Worm (Caenorhabditis elegans) whole organism, L1 larva: Measurements from ENCODE around the gene C45B11.5.

ENCODE experiments used
- Y116A8C.19 ChIP-seq: sonication (generic microtip); optimal IDR thresholded peaks from 2 replicates; lab custom pipeline; 2016; ENCODE audit warnings: missing compliant biosample characterization, missing genetic modification characterization, borderline replicate concordance
- nhr-90 ChIP-seq: sonication (generic microtip); optimal IDR thresholded peaks from 2 replicates; lab custom pipeline; 2016; ENCODE audit warnings: mild to moderate bottlenecking, missing genetic modification characterization, missing compliant biosample characterization; ENCODE audit not compliant: poor library complexity
- unc-62 ChIP-seq: fragments of 150-350 bp; optimal IDR thresholded peaks from 2 replicates; lab custom pipeline; 2014; ENCODE audit warnings: missing biosample characterization, missing genetic modification reagents, missing genetic modification characterization

DNA sequence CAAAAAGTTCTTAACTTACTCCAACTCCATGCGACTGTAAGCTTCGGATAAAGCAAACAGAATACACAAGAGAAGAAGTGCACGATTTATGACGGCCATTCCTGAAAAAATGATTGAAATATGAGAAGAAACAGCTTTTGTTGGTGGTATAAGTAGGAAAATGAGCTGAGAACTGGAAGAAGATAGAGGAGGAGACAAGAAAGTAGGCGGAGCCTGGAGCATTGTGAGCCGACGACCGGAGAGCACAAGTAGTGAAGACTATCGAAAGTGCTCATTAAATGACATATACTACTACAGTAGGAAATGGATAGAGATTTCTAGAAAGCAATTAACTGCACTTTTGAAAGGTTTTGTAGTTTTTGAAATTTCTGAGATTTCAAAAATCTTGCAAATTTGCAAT is 23.9 kb downstream of the C45B11.5 start, which contains the start of gene nlp-80:
- TF ChIP-seq nhr-90 (tag; lab: Kevin White, UChicago) (no peak), Y116A8C.19 (tag; lab: Kevin White, UChicago) (no peak), unc-62 (GFP tag; lab: Kevin White, UChicago) (no peak)
